Worm (Caenorhabditis elegans) whole organism, midembryonic: ENCODE data around the gene T01E8.1.

ENCODE experiments used
- T22C8.4 ChIP-seq: fragments of 200-800 bp; sonication (Bioruptor generic); IDR thresholded peaks from 2 replicates; pipeline ENCODE4 v1.3.6; 2022; ENCODE audit warnings: missing genetic modification characterization, missing compliant biosample characterization
- cog-1 ChIP-seq: sonication (generic microtip); optimal IDR thresholded peaks from 2 replicates; lab custom pipeline; 2016; ENCODE audit warnings: missing genetic modification characterization, missing compliant biosample characterization
- flt-1 ChIP-seq: fragments of 200-800 bp; sonication (Bioruptor generic); IDR thresholded peaks from 2 replicates; pipeline ENCODE4 v1.3.6; 2022; ENCODE audit warnings: missing genetic modification characterization, missing compliant biosample characterization
- klf-2 ChIP-seq: fragments of 200-800 bp; sonication (Bioruptor generic); conservative IDR thresholded peaks from 2 replicates; pipeline ENCODE4 v1.3.6; 2022; ENCODE audit warnings: missing genetic modification reagents, missing genetic modification characterization, missing compliant biosample characterization
- med-1 ChIP-seq: sonication (generic microtip); optimal IDR thresholded peaks from 2 replicates; lab custom pipeline; 2017; ENCODE audit warnings: missing genetic modification characterization, mild to moderate bottlenecking, missing compliant biosample characterization, antibody characterized with exemption, missing genetic modification reagents; ENCODE audit not compliant: insufficient read depth
- ref-1 ChIP-seq: fragments of 200-800 bp; sonication (Bioruptor generic); conservative IDR thresholded peaks from 2 replicates; pipeline ENCODE4 v1.3.6; 2022; ENCODE audit warnings: missing genetic modification reagents, missing genetic modification characterization, missing compliant biosample characterization
- ztf-23 ChIP-seq: fragments of 200-800 bp; sonication (Bioruptor generic); IDR thresholded peaks from 2 replicates; pipeline ENCODE4 v1.3.6; 2022; ENCODE audit warnings: missing genetic modification reagents, missing genetic modification characterization, missing compliant biosample characterization
- ztf-29 ChIP-seq: fragments of 200-800 bp; sonication (Bioruptor generic); IDR thresholded peaks from 2 replicates; pipeline ENCODE4 v1.3.6; 2022; ENCODE audit warnings: missing genetic modification reagents, missing genetic modification characterization, missing compliant biosample characterization

DNA sequence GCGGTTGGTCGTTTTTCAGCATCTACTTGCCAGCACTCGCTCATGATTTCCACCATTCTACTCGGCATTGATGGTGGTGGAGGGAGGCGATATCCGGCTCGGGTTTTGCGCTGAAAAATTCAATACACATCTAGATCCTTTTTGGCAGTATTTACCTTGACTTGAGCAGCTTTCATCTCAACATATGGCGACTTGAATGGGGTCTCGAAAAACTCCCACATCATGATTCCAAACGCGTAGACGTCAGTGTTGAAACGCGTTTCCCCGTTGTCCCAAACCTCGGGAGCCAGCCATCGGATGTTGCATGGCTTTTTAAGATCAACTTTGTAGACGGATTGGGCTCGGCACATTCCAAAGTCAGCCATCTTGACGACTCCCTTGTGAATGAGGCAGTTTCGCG is 8.0 kb upstream of the T01E8.1 start:
- no peak for TF ChIP-seq cog-1 (tag; lab: Kevin White, UChicago)
- TF ChIP-seq ztf-29 (GFP tag; lab: Robert Waterston, UW), result no peak
- no peak for TF ChIP-seq med-1
- no peak for TF ChIP-seq ztf-23 (GFP tag; lab: Robert Waterston, UW)
- no peak for TF ChIP-seq flt-1 (GFP tag; lab: Robert Waterston, UW)
- no peak for TF ChIP-seq klf-2
- TF ChIP-seq ref-1, result no peak
- TF ChIP-seq T22C8.4 (GFP tag; lab: Robert Waterston, UW), result no peak
